Worm (Caenorhabditis elegans): ENCODE data around the gene srt-50.

srt-50 gene

DNA sequence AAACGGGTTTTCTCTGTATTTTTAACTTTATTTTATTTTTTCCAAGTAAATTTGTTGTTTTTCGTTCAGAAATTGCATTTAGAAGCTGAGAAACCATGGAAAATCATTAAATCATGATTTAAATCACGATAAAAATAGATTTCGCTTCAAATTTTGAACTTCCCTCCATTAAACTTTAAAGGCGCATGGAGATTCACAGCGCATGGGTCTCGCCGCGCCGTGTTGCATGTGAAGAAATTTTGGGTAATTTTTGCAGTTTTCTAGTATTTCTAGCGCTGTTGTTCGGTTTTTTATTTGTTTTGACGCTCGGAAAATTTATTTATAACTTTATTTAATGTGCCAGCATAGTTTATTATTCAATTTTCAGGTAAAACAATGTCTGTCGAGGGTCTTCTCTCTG, 37.5 kb upstream of the srt-50 start, which contains the start of gene eef-1B.2:
TSS of gene eef-1B.2 (plus strand) at position 358 of the 400 bp plus-strand sequence.
- TF ChIP-seq nhr-43 (tag; optimal IDR thresholded peaks at IDR 0.05; ENCODE audit: poor library complexity, severe bottlenecking) (peak; percentile 3), skn-1 (tag; optimal IDR thresholded peaks at IDR 0.05) (peak; percentile 75), ceh-16 (tag; optimal IDR thresholded peaks at IDR 0.05) (no peak), snpc-4 (tag; optimal IDR thresholded peaks at IDR 0.05) (peak; percentile 22), R02D3.7 (tag; optimal IDR thresholded peaks at IDR 0.05) (peak; percentile 10), nhr-237 (tag; optimal IDR thresholded peaks at IDR 0.05) (no peak), unc-62 (GFP tag; optimal IDR thresholded peaks at IDR 0.05) (no peak), pha-4 (tag; optimal IDR thresholded peaks at IDR 0.05) (peak; percentile 86), lin-15B (tag; optimal IDR thresholded peaks at IDR 0.05) (peak; percentile 78), hmg-11 (tag; optimal IDR thresholded peaks at IDR 0.05) (peak; percentile 33), nhr-77 (tag; optimal IDR thresholded peaks at IDR 0.05) (no peak), sea-2 (GFP tag; optimal IDR thresholded peaks at IDR 0.05) (no peak), lin-39 (tag; optimal IDR thresholded peaks at IDR 0.05) (peak; percentile 59), nhr-25 (tag; optimal IDR thresholded peaks at IDR 0.05) (peak; percentile 50), ceh-9 (tag; optimal IDR thresholded peaks at IDR 0.05) (no peak), nhr-23 (tag; optimal IDR thresholded peaks at IDR 0.05) (peak; percentile 60), ama-1 (optimal IDR thresholded peaks at IDR 0.05) (no peak), nhr-67 (tag; optimal IDR thresholded peaks at IDR 0.05) (no peak), nfya-1 (tag; optimal IDR thresholded peaks at IDR 0.05; ENCODE audit: insufficient read depth) (peak; percentile 85), mml-1 (tag; optimal IDR thresholded peaks at IDR 0.05) (no peak), elt-2 (tag; optimal IDR thresholded peaks at IDR 0.05) (peak; percentile 30), egl-5 (tag; optimal IDR thresholded peaks at IDR 0.05) (peak; percentile 17), ceh-28 (tag; optimal IDR thresholded peaks at IDR 0.05) (no peak)

ce11 chrIV:15037492-15037891, 37.0 kb upstream of the srt-50 start:
- no peak for TF ChIP-seq ceh-16 (tag; optimal IDR thresholded peaks at IDR 0.05)
- no peak for TF ChIP-seq sea-2 (GFP tag; optimal IDR thresholded peaks at IDR 0.05)

DNA sequence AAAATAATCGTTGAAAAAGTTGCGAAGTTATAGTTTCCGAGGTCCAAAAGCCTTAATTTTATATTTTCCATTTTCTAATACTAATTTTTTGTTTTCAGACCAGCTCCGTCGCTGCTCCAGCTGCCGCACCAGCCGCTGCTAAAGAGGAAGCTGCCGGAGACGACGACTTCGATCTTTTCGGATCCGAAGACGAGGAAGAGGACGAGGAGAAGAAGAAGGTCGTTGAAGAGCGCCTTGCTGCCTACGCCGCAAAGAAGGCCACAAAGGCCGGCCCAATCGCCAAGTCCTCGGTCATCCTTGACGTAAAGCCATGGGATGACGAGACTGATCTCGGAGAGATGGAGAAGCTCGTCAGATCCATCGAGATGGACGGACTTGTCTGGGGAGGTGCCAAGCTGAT, 35.7 kb upstream of the srt-50 start:
- no peak for TF ChIP-seq nhr-77 (tag; optimal IDR thresholded peaks at IDR 0.05)

DNA sequence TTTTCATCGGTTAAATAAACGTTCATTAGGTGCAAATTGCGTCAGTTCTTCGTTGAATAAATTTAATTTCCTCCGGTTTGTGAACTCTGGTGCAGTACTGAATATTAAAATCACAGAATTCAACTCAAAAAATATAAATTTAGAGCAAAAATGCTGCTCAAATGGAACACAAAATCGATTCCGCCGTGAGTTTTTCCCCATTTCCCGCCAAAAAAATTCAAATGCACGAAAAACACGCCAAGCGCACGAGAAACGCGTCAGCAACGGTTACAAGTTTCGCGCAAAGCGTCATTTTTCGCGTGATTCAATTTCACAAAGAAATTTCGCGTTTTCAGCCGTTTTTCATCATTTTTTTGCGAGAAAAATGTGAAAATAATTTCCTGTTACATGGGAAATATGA, 35.0 kb upstream of the srt-50 start, which contains the start of gene hrpu-1:
TSS of gene hrpu-1 (plus strand) at position 140 of the 400 bp plus-strand sequence.
- TF ChIP-seq ceh-16 (tag; optimal IDR thresholded peaks at IDR 0.05): no peak
- TF ChIP-seq ztf-11 (tag; optimal IDR thresholded peaks at IDR 0.05): no peak
- TF ChIP-seq aly-2 (tag; optimal IDR thresholded peaks at IDR 0.05): peak; percentile 46
- no peak for TF ChIP-seq ceh-82 (tag; optimal IDR thresholded peaks at IDR 0.05)
- TF ChIP-seq egl-27 (tag; optimal IDR thresholded peaks at IDR 0.05): no peak
- peak; percentile 90 for TF ChIP-seq nfya-1 (tag; optimal IDR thresholded peaks at IDR 0.05; ENCODE audit: insufficient read depth)
- TF ChIP-seq elt-2 (tag; optimal IDR thresholded peaks at IDR 0.05): peak; percentile 42
- TF ChIP-seq lin-15B (tag; optimal IDR thresholded peaks at IDR 0.05): peak; percentile 89
- no peak for TF ChIP-seq nhr-12 (tag; optimal IDR thresholded peaks at IDR 0.05)
- peak; percentile 69 for TF ChIP-seq nhr-25 (tag; optimal IDR thresholded peaks at IDR 0.05)
- TF ChIP-seq pqm-1 (tag; optimal IDR thresholded peaks at IDR 0.05): peak; percentile 35
- TF ChIP-seq egl-5 (tag; optimal IDR thresholded peaks at IDR 0.05): no peak
- peak; percentile 63 for TF ChIP-seq nhr-23 (tag; optimal IDR thresholded peaks at IDR 0.05)
- no peak for TF ChIP-seq nhr-11 (tag; optimal IDR thresholded peaks at IDR 0.05)
- TF ChIP-seq skn-1 (tag; optimal IDR thresholded peaks at IDR 0.05): no peak
- no peak for TF ChIP-seq ZK546.5 (tag; optimal IDR thresholded peaks at IDR 0.05)
- TF ChIP-seq ama-1 (optimal IDR thresholded peaks at IDR 0.05): peak; percentile 80
- TF ChIP-seq R02D3.7 (tag; optimal IDR thresholded peaks at IDR 0.05): peak; percentile 56
- no peak for TF ChIP-seq nhr-28 (tag; optimal IDR thresholded peaks at IDR 0.05)
- TF ChIP-seq ceh-28 (tag; optimal IDR thresholded peaks at IDR 0.05): peak; percentile 51
- TF ChIP-seq mml-1 (tag; optimal IDR thresholded peaks at IDR 0.05): no peak
- no peak for TF ChIP-seq mdl-1 (tag; optimal IDR thresholded peaks at IDR 0.05)
- TF ChIP-seq nhr-67 (tag; optimal IDR thresholded peaks at IDR 0.05): no peak
- TF ChIP-seq elt-3 (tag; optimal IDR thresholded peaks at IDR 0.05): no peak
- no peak for TF ChIP-seq eor-1 (tag; optimal IDR thresholded peaks at IDR 0.05)
- TF ChIP-seq jun-1 (tag; optimal IDR thresholded peaks at IDR 0.05): peak; percentile 79
- no peak for TF ChIP-seq unc-62 (GFP tag; optimal IDR thresholded peaks at IDR 0.05)
- no peak for TF ChIP-seq nhr-237 (tag; optimal IDR thresholded peaks at IDR 0.05)
- TF ChIP-seq elt-1 (tag; optimal IDR thresholded peaks at IDR 0.05): no peak
- TF ChIP-seq nhr-76 (tag; optimal IDR thresholded peaks at IDR 0.05): no peak
- TF ChIP-seq tbx-2 (tag; optimal IDR thresholded peaks at IDR 0.05): peak; percentile 44
- no peak for TF ChIP-seq zag-1 (tag; optimal IDR thresholded peaks at IDR 0.05)
- TF ChIP-seq nhr-43 (tag; optimal IDR thresholded peaks at IDR 0.05; ENCODE audit: poor library complexity, severe bottlenecking): peak; percentile 67
- no peak for TF ChIP-seq sea-2 (GFP tag; optimal IDR thresholded peaks at IDR 0.05)
- peak; percentile 73 for TF ChIP-seq nhr-77 (tag; optimal IDR thresholded peaks at IDR 0.05)
- no peak for TF ChIP-seq daf-12 (tag; optimal IDR thresholded peaks at IDR 0.05)
- TF ChIP-seq snpc-4 (tag; optimal IDR thresholded peaks at IDR 0.05): peak; percentile 67
- peak; percentile 16 for TF ChIP-seq lsy-12 (tag; optimal IDR thresholded peaks at IDR 0.05)
- peak; percentile 37 for TF ChIP-seq ztf-4 (tag; optimal IDR thresholded peaks at IDR 0.05)
- TF ChIP-seq fos-1 (tag; optimal IDR thresholded peaks at IDR 0.05): no peak
- TF ChIP-seq pha-4 (tag; optimal IDR thresholded peaks at IDR 0.05): peak; percentile 87
- peak; percentile 2 for TF ChIP-seq fkh-10 (GFP tag; optimal IDR thresholded peaks at IDR 0.05)

Measured in whole organism, L3 larva.